Worm (Caenorhabditis elegans) whole organism, L1 larva: ENCODE data around the gene scl-1.

Experiments used
- elt-2 ChIP-seq: sonication (generic microtip); optimal IDR thresholded peaks from 2 replicates; lab custom pipeline; 2016; ENCODE audit warnings: missing genetic modification characterization, mild to moderate bottlenecking, inconsistent platforms, missing compliant biosample characterization, missing genetic modification reagents
- nhr-90 ChIP-seq: sonication (generic microtip); optimal IDR thresholded peaks from 2 replicates; lab custom pipeline; 2016; ENCODE audit warnings: mild to moderate bottlenecking, missing genetic modification characterization, missing compliant biosample characterization; ENCODE audit not compliant: poor library complexity
- snpc-4 ChIP-seq: fragments of 150-350 bp; optimal IDR thresholded peaks from 2 replicates; lab custom pipeline; 2014; ENCODE audit warnings: missing biosample characterization, missing genetic modification characterization
- snu-23 ChIP-seq: sonication (generic microtip); optimal IDR thresholded peaks from 2 replicates; lab custom pipeline; 2016; ENCODE audit warnings: missing genetic modification characterization, missing compliant biosample characterization
- tbx-2 ChIP-seq: sonication (generic microtip); optimal IDR thresholded peaks from 2 replicates; lab custom pipeline; 2016; ENCODE audit warnings: missing genetic modification characterization, missing compliant biosample characterization

DNA sequence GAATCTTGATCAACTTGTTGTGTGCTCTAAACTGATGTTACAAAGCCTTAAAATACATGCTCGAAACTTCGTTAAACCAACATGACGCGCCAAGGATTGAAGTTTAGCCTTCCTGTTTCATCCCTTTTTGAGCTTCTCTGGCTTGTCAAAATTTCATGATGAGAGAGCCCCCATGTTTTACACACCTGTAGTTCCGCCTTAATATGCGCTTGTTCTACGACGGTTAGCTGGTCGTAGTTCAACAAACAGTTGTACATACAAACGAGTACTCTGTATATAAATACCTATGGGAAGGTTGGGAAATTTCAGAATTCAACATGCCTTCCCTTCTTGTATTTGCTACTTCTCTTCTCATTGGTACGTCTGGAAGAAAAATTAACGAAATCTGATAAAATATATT lies 12.3 kb downstream of the scl-1 start, which contains the start of gene scl-6:
- TF ChIP-seq nhr-90 (tag; lab: Kevin White, UChicago) (no peak), tbx-2 (no peak), snu-23 (GFP tag; lab: Kevin White, UChicago) (no peak), snpc-4 (tag; lab: Kevin White, UChicago) (no peak), elt-2 (tag; lab: Kevin White, UChicago) (no peak)
